Worm (Caenorhabditis elegans) whole organism, L3 larva: Measurements from ENCODE around the gene tpst-2.

Source experiments
- R02D3.7 ChIP-seq: fragments of 150-350 bp; optimal IDR thresholded peaks from 2 replicates; lab custom pipeline; 2014; ENCODE audit warnings: missing biosample characterization, missing genetic modification characterization
- ama-1 ChIP-seq: fragments of 150-350 bp; optimal IDR thresholded peaks from 2 replicates; lab custom pipeline; 2018
- ceh-16 ChIP-seq: sonication (generic microtip); optimal IDR thresholded peaks from 2 replicates; lab custom pipeline; 2017; ENCODE audit warnings: missing biosample characterization, missing genetic modification characterization
- ceh-28 ChIP-seq: fragments of 150-350 bp; optimal IDR thresholded peaks from 2 replicates; lab custom pipeline; 2014; ENCODE audit warnings: missing biosample characterization, missing genetic modification reagents, missing genetic modification characterization
- ceh-9 ChIP-seq: sonication (generic microtip); optimal IDR thresholded peaks from 2 replicates; lab custom pipeline; 2018; ENCODE audit warnings: missing biosample characterization, missing genetic modification characterization
- egl-27 ChIP-seq: sonication (generic microtip); optimal IDR thresholded peaks from 4 replicates; lab custom pipeline; 2017; ENCODE audit warnings: missing biosample characterization, missing genetic modification reagents, missing genetic modification characterization
- egl-5 ChIP-seq: fragments of 150-350 bp; optimal IDR thresholded peaks from 2 replicates; lab custom pipeline; 2017; ENCODE audit warnings: missing biosample characterization, missing genetic modification reagents, missing genetic modification characterization, inconsistent platforms
- elt-1 ChIP-seq: fragments of 150-350 bp; optimal IDR thresholded peaks from 2 replicates; lab custom pipeline; 2014; ENCODE audit warnings: missing biosample characterization, missing genetic modification characterization
- elt-3 ChIP-seq, 3 experiments: fragments of 150-350 bp in 1 of 3; sonication (generic microtip) in 2 of 3; optimal IDR thresholded peaks; 2 replicates in 2 of 3; 4 replicates in 1 of 3; lab custom pipeline; 2014 to 2017; ENCODE audit warnings: missing biosample characterization in 3 of 3, missing genetic modification characterization in 3 of 3
- eor-1 ChIP-seq, 2 experiments: fragments of 150-350 bp; optimal IDR thresholded peaks; 2 replicates each; lab custom pipeline; 2014 to 2018; ENCODE audit warnings: missing biosample characterization in 2 of 2, missing genetic modification characterization in 2 of 2
- fkh-2 ChIP-seq: fragments of 150-350 bp; optimal IDR thresholded peaks from 2 replicates; lab custom pipeline; 2014; ENCODE audit warnings: missing biosample characterization, missing genetic modification reagents, missing genetic modification characterization
- fos-1 ChIP-seq: fragments of 150-350 bp; optimal IDR thresholded peaks from 2 replicates; lab custom pipeline; 2014; ENCODE audit warnings: missing biosample characterization, missing genetic modification characterization
- hmg-11 ChIP-seq: sonication (generic microtip); optimal IDR thresholded peaks from 2 replicates; lab custom pipeline; 2016; ENCODE audit warnings: missing genetic modification characterization, missing compliant biosample characterization
- lin-15B ChIP-seq: fragments of 150-350 bp; optimal IDR thresholded peaks from 2 replicates; lab custom pipeline; 2014; ENCODE audit warnings: missing biosample characterization, missing genetic modification characterization
- lsy-12 ChIP-seq: sonication (generic microtip); optimal IDR thresholded peaks from 2 replicates; lab custom pipeline; 2016; ENCODE audit warnings: mild to moderate bottlenecking, missing genetic modification characterization, missing compliant biosample characterization
- mdl-1 ChIP-seq: fragments of 150-350 bp; optimal IDR thresholded peaks from 2 replicates; lab custom pipeline; 2014; ENCODE audit warnings: missing biosample characterization, missing genetic modification characterization
- mml-1 ChIP-seq: fragments of 150-350 bp; sonication (generic microtip); optimal IDR thresholded peaks from 3 replicates; lab custom pipeline; 2014; ENCODE audit warnings: missing biosample characterization, missing genetic modification characterization
- nfya-1 ChIP-seq: sonication (generic microtip); optimal IDR thresholded peaks from 2 replicates; lab custom pipeline; 2017; ENCODE audit warnings: missing genetic modification characterization, mild to moderate bottlenecking, missing compliant biosample characterization, antibody characterized with exemption, moderate library complexity; ENCODE audit not compliant: insufficient read depth
- nhr-12 ChIP-seq: fragments of 150-350 bp; optimal IDR thresholded peaks from 2 replicates; lab custom pipeline; 2014; ENCODE audit warnings: missing biosample characterization, missing genetic modification characterization
- nhr-23 ChIP-seq: fragments of 150-350 bp; optimal IDR thresholded peaks from 2 replicates; lab custom pipeline; 2014; ENCODE audit warnings: missing biosample characterization, missing genetic modification reagents, missing genetic modification characterization
- nhr-25 ChIP-seq: sonication (generic microtip); optimal IDR thresholded peaks from 2 replicates; lab custom pipeline; 2017; ENCODE audit warnings: missing biosample characterization, missing genetic modification characterization
- nhr-28 ChIP-seq: fragments of 150-350 bp; optimal IDR thresholded peaks from 2 replicates; lab custom pipeline; 2014; ENCODE audit warnings: missing biosample characterization, missing genetic modification characterization
- nhr-43 ChIP-seq: sonication (generic microtip); optimal IDR thresholded peaks from 2 replicates; lab custom pipeline; 2016; ENCODE audit warnings: mild to moderate bottlenecking, missing genetic modification characterization, missing compliant biosample characterization; ENCODE audit not compliant: poor library complexity, severe bottlenecking
- nhr-77 ChIP-seq: fragments of 150-350 bp; optimal IDR thresholded peaks from 2 replicates; lab custom pipeline; 2014; ENCODE audit warnings: missing biosample characterization, missing genetic modification characterization
- pha-4 ChIP-seq: fragments of 150-350 bp; optimal IDR thresholded peaks from 2 replicates; lab custom pipeline; 2014; ENCODE audit warnings: missing biosample characterization, missing genetic modification reagents, missing genetic modification characterization
- pqm-1 ChIP-seq: fragments of 150-350 bp; optimal IDR thresholded peaks from 2 replicates; lab custom pipeline; 2017; ENCODE audit warnings: missing biosample characterization, missing genetic modification characterization, inconsistent platforms
- sea-2 ChIP-seq: fragments of 150-350 bp; sonication (generic microtip); optimal IDR thresholded peaks from 4 replicates; lab custom pipeline; 2014; ENCODE audit warnings: missing biosample characterization, missing genetic modification reagents, missing genetic modification characterization
- snpc-4 ChIP-seq: fragments of 150-350 bp; optimal IDR thresholded peaks from 2 replicates; lab custom pipeline; 2014; ENCODE audit warnings: missing biosample characterization, missing genetic modification characterization
- tbx-2 ChIP-seq: sonication (generic microtip); optimal IDR thresholded peaks from 2 replicates; lab custom pipeline; 2016; ENCODE audit warnings: mild to moderate bottlenecking, missing genetic modification characterization, missing compliant biosample characterization
- unc-62 ChIP-seq: fragments of 150-350 bp; sonication (generic microtip); optimal IDR thresholded peaks from 4 replicates; lab custom pipeline; 2014; ENCODE audit warnings: missing biosample characterization, missing genetic modification reagents, missing genetic modification characterization
- zag-1 ChIP-seq: fragments of 150-350 bp; optimal IDR thresholded peaks from 2 replicates; lab custom pipeline; 2014; ENCODE audit warnings: missing biosample characterization, missing genetic modification characterization
- ztf-4 ChIP-seq: fragments of 150-350 bp; optimal IDR thresholded peaks from 2 replicates; lab custom pipeline; 2014; ENCODE audit warnings: missing biosample characterization, missing genetic modification characterization

tpst-2 gene

DNA sequence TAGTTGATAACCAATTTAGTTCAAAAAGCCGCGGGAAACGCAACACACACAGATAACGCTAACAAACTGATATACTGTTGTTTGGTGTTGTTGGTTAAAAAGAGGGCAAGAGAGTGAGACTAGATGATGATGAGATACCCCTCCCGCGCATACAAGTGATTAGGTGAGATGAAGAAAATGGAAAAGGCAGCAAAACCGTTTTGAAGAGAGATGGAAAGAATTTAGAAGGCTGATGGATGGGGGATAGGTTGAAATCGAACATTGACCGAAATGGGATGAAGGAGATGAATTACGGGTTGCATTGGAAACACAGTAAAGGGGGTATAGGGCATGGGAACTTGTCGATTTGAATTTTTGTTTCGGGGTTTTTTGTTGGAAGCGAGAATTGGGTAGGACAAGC, 22.3 kb upstream of the tpst-2 start:
- TF ChIP-seq ztf-4 (tag; lab: Kevin White, UChicago) (no peak), nhr-43 (tag; lab: Kevin White, UChicago) (no peak), lin-15B (no peak), lsy-12 (tag; lab: Kevin White, UChicago) (no peak), zag-1 (tag; lab: Kevin White, UChicago) (no peak), hmg-11 (tag; lab: Kevin White, UChicago) (no peak), ama-1 (lab: Kevin White, UChicago) (no peak), eor-1 (tag; optimal IDR thresholded peaks at IDR 0.05; lab: Kevin White, UChicago) (no peak), nhr-23 (peak; percentile 7), elt-3 (tag; optimal IDR thresholded peaks at IDR 0.05; lab: Kevin White, UChicago) (peak in 1 of 3 experiments; percentile 13), snpc-4 (tag; lab: Kevin White, UChicago) (no peak), tbx-2 (no peak), pha-4 (tag; lab: Kevin White, UChicago) (no peak), nhr-12 (no peak), nfya-1 (tag; lab: Kevin White, UChicago) (no peak)

DNA sequence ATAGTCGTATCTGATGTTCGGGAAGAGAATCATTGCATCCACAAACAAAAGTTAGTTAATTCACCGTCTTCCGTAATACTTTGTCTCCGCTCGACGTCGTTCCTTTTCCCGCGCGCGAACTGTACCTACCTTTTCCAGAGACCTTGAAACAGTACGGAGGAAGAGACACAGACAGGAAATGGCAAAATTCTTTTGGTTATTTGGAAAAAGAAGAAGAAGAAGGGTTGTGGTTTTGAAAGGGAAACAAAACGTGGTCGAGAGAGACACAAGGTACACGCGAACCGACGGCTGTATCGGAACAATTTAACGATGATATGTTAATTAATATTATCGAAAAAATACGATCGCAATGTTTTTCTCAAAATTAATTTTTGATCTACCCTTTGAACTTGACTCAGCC, 21.0 kb upstream of the tpst-2 start:
- TF ChIP-seq snpc-4 (tag; lab: Kevin White, UChicago) (no peak), nhr-25 (tag; lab: Kevin White, UChicago) (peak; percentile 38)

DNA sequence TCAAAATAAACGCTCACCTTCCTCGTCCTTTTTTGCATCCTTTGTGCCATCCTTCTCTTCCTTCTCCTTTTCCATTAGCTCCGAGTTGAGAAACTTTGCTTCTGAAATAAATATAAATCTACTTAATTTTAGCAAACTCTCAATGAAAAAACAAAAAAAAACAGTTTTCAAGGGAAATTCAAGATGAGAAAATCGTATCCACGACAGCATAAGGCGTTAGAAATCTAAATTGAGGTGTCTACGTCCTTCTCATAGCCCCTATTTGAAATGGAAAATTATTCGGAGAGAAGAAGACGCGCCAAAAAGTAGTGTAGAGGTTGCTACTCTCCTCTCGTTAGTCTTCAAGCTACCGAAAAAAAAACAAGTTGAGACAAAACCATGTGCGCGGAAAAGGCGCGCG, 18.7 kb upstream of the tpst-2 start, which contains the start of gene pat-12:
Gene pat-12 (minus strand): TSS at position 101 of the 400 bp plus-strand sequence.
- TF ChIP-seq pqm-1 (tag; lab: Kevin White, UChicago): no peak
- TF ChIP-seq nhr-77 (tag; lab: Kevin White, UChicago): no peak
- TF ChIP-seq ceh-9: no peak
- TF ChIP-seq egl-5 (tag; lab: Kevin White, UChicago): no peak
- no peak for TF ChIP-seq nfya-1 (tag; lab: Kevin White, UChicago)
- no peak for TF ChIP-seq nhr-28 (tag; lab: Kevin White, UChicago)
- TF ChIP-seq sea-2 (GFP tag; lab: Kevin White, UChicago): no peak
- no peak for TF ChIP-seq R02D3.7
- no peak for TF ChIP-seq zag-1 (tag; lab: Kevin White, UChicago)
- no peak for TF ChIP-seq fkh-2 (tag; lab: Kevin White, UChicago)
- no peak for TF ChIP-seq unc-62

DNA sequence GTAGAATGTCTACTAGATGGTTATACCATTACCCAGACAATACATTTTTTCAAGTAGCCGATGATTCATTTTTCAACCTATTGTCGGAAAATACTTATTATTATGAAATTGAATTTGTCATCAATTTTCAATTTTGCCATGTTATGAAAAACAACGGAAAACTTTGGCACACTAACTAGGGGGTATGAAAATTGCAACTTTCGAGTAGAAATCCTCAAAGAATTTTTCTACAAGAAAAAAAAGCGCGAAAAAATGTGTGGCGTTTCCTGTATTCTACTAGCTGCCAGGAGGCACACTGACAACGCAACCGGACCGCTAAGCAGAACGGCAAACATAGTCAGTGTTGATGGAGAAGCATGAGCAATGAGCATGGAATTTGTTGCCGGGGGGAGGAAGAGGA, 16.7 kb upstream of the tpst-2 start:
- TF ChIP-seq nfya-1 (tag; lab: Kevin White, UChicago): no peak
- TF ChIP-seq ceh-16 (tag; lab: Kevin White, UChicago): no peak
- TF ChIP-seq mdl-1: no peak
- no peak for TF ChIP-seq eor-1 (tag; optimal IDR thresholded peaks at IDR 0.05; lab: Kevin White, UChicago)
- TF ChIP-seq elt-1: no peak
- TF ChIP-seq mml-1 (tag; lab: Kevin White, UChicago): no peak
- no peak for TF ChIP-seq fos-1 (tag; lab: Kevin White, UChicago)
- TF ChIP-seq nhr-77 (tag; lab: Kevin White, UChicago): no peak
- TF ChIP-seq egl-27 (tag; lab: Kevin White, UChicago): no peak
- TF ChIP-seq, all 47 proteins: peak for 0

DNA sequence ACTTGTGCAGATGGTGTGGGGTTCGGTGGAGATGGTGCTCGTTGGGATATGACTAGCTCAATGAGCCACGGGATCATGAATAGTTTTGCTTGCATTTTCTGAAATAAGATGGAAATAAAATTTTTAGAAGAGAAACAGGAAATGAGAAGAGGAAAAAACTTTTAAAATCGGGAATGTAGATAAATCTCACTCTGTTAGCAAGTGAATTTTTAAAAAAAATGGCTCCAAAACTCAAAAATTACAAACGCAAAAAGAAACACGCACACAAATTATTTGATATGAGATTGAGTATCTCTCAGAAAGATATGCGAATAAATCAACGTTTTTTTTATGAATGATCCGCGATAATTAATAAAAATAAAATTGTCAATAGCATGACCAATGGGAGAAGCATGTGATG, 13.1 kb upstream of the tpst-2 start, which contains the start of gene T17H7.7:
Gene T17H7.7 (minus strand): TSS at position 101 of the 400 bp plus-strand sequence.
- TF ChIP-seq pha-4 (tag; lab: Kevin White, UChicago): no peak
- TF ChIP-seq elt-3 (tag; optimal IDR thresholded peaks at IDR 0.05; lab: Kevin White, UChicago): no peak
- TF ChIP-seq ceh-16 (tag; lab: Kevin White, UChicago): no peak

DNA sequence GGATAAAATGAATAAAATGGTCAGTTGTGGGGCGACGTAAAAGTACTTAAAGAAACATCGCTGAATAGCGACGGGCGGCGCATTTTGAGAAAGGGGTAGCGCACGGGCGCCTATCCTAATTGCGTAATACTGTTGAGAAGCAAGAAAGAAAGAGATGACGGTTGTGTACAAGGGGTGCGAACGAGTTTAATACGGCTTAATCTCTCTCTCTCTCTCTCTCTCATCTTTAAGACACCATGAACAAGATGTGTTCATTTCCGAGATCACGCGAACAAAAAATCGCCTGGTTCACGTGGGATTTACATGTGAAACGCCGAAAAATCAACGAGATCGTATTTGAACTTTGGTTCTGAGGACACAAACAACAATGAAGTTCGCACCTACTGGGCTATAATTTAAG, 11.4 kb upstream of the tpst-2 start:
- no peak for TF ChIP-seq ceh-28
- TF ChIP-seq ceh-9: no peak
- no peak for TF ChIP-seq fos-1 (tag; lab: Kevin White, UChicago)
- TF ChIP-seq nhr-43 (tag; lab: Kevin White, UChicago): peak; percentile 80
- peak; percentile 1 for TF ChIP-seq nhr-23
- TF ChIP-seq nhr-25 (tag; lab: Kevin White, UChicago): peak; percentile 69
